Fruit fly (Drosophila melanogaster) whole organism, embryonic: Measurements from ENCODE around the gene Rab26.

ENCODE experiments used
- Awh ChIP-seq: fragments of 200-800 bp; sonication (Bioruptor generic); IDR thresholded peaks from 2 replicates; pipeline ENCODE4, ENCODE4 v1.3.6; 2022; ENCODE audit warnings: missing biosample characterization, missing genetic modification characterization
- Bdp1 ChIP-seq: fragments of 200-800 bp; sonication (Bioruptor generic); optimal IDR thresholded peaks from 3 replicates; lab custom pipeline; 2016; ENCODE audit warnings: missing biosample characterization, missing genetic modification characterization
- BtbVII ChIP-seq: fragments of 200-800 bp; sonication (Bioruptor generic); optimal IDR thresholded peaks from 3 replicates; lab custom pipeline; 2017; ENCODE audit warnings: missing biosample characterization, mild to moderate bottlenecking, missing genetic modification characterization
- CG10147 ChIP-seq: fragments of 200-800 bp; sonication (Bioruptor generic); optimal IDR thresholded peaks from 2 replicates; lab custom pipeline; 2019; ENCODE audit warnings: missing biosample characterization, mild to moderate bottlenecking, missing genetic modification characterization, moderate library complexity
- CG10209 ChIP-seq: fragments of 200-800 bp; sonication (Bioruptor generic); optimal IDR thresholded peaks from 3 replicates; lab custom pipeline; 2017; ENCODE audit warnings: missing biosample characterization, mild to moderate bottlenecking, missing genetic modification characterization, missing genetic modification reagents
- CG11504 ChIP-seq: fragments of 200-800 bp; sonication (Bioruptor generic); optimal IDR thresholded peaks from 3 replicates; lab custom pipeline; 2019; ENCODE audit warnings: missing biosample characterization, mild to moderate bottlenecking, missing genetic modification characterization, moderate library complexity
- CG12744 ChIP-seq: fragments of 200-800 bp; sonication (Bioruptor generic); optimal IDR thresholded peaks from 2 replicates; lab custom pipeline; 2016; ENCODE audit warnings: missing biosample characterization, missing genetic modification characterization
- CG13894 ChIP-seq: fragments of 200-800 bp; sonication (Bioruptor generic); optimal IDR thresholded peaks from 3 replicates; lab custom pipeline; 2018; ENCODE audit warnings: missing biosample characterization, mild to moderate bottlenecking, missing genetic modification characterization, moderate library complexity
- CG14014 ChIP-seq: fragments of 200-800 bp; sonication (Bioruptor generic); IDR thresholded peaks from 2 replicates; pipeline ENCODE4 v1.3.6; 2022; ENCODE audit warnings: missing biosample characterization, missing genetic modification characterization
- CG18599 ChIP-seq: fragments of 200-800 bp; sonication (Bioruptor generic); optimal IDR thresholded peaks from 3 replicates; lab custom pipeline; 2017; ENCODE audit warnings: missing biosample characterization, missing genetic modification characterization, mild to moderate bottlenecking, moderate library complexity, missing genetic modification reagents
- CG18764 ChIP-seq: fragments of 200-800 bp; sonication (Bioruptor generic); optimal IDR thresholded peaks from 3 replicates; lab custom pipeline; 2016; ENCODE audit warnings: missing biosample characterization, missing genetic modification characterization
- CG2120 ChIP-seq: fragments of 200-800 bp; sonication (Bioruptor generic); optimal IDR thresholded peaks from 3 replicates; lab custom pipeline; 2016; ENCODE audit warnings: missing biosample characterization, missing genetic modification characterization
- CG2678 ChIP-seq: fragments of 200-800 bp; sonication (Bioruptor generic); optimal IDR thresholded peaks from 3 replicates; lab custom pipeline; 2019; ENCODE audit warnings: missing biosample characterization, mild to moderate bottlenecking, missing genetic modification characterization, moderate library complexity
- CG33213 ChIP-seq: fragments of 200-800 bp; sonication (Bioruptor generic); optimal IDR thresholded peaks from 3 replicates; lab custom pipeline; 2016; ENCODE audit warnings: missing biosample characterization, missing genetic modification characterization
- CG3847 ChIP-seq: fragments of 200-800 bp; sonication (Bioruptor generic); IDR thresholded peaks from 2 replicates; pipeline ENCODE4 v1.3.6; 2022; ENCODE audit warnings: missing biosample characterization, missing genetic modification characterization
- CG6765 ChIP-seq: fragments of 200-800 bp; sonication (Bioruptor generic); optimal IDR thresholded peaks from 3 replicates; lab custom pipeline; 2017; ENCODE audit warnings: missing biosample characterization, mild to moderate bottlenecking, missing genetic modification characterization
- CG6813 ChIP-seq: fragments of 200-800 bp; sonication (Bioruptor generic); optimal IDR thresholded peaks from 2 replicates; lab custom pipeline; 2017; ENCODE audit warnings: missing biosample characterization, missing genetic modification characterization, mild to moderate bottlenecking, moderate library complexity, missing genetic modification reagents
- CG8924 ChIP-seq: fragments of 200-800 bp; optimal IDR thresholded peaks from 3 replicates; lab custom pipeline; 2019; ENCODE audit warnings: missing biosample characterization, mild to moderate bottlenecking, missing genetic modification characterization, moderate library complexity
- CoRest ChIP-seq: fragments of 200-800 bp; sonication (Bioruptor generic); optimal IDR thresholded peaks from 3 replicates; lab custom pipeline; 2018; ENCODE audit warnings: missing biosample characterization, mild to moderate bottlenecking, missing genetic modification characterization, moderate library complexity
- CrebB ChIP-seq: fragments of 200-800 bp; sonication (Bioruptor generic); optimal IDR thresholded peaks from 3 replicates; lab custom pipeline; 2018; ENCODE audit warnings: missing biosample characterization, mild to moderate bottlenecking, missing genetic modification characterization
- Deaf1 ChIP-seq: fragments of 200-800 bp; optimal IDR thresholded peaks from 3 replicates; lab custom pipeline; 2019; ENCODE audit warnings: missing biosample characterization, mild to moderate bottlenecking, missing genetic modification characterization, moderate library complexity
- Dip3 ChIP-seq: fragments of 200-800 bp; sonication (Bioruptor generic); optimal IDR thresholded peaks from 3 replicates; lab custom pipeline; 2016; ENCODE audit warnings: missing biosample characterization, missing genetic modification characterization
- Fer1 ChIP-seq: fragments of 200-800 bp; sonication (Bioruptor generic); optimal IDR thresholded peaks from 2 replicates; lab custom pipeline; 2017; ENCODE audit warnings: missing biosample characterization, mild to moderate bottlenecking, missing genetic modification characterization
- HHEX ChIP-seq: fragments of 200-800 bp; sonication (Bioruptor generic); optimal IDR thresholded peaks from 3 replicates; lab custom pipeline; 2017; ENCODE audit warnings: missing biosample characterization, mild to moderate bottlenecking, missing genetic modification characterization, missing genetic modification reagents
- HLH3B ChIP-seq: fragments of 200-800 bp; sonication (Bioruptor generic); IDR thresholded peaks from 2 replicates; pipeline ENCODE4 v1.3.6; 2022; ENCODE audit warnings: missing biosample characterization, missing genetic modification characterization
- Hmr ChIP-seq: fragments of 200-800 bp; sonication (Bioruptor generic); optimal IDR thresholded peaks from 3 replicates; lab custom pipeline; 2017; ENCODE audit warnings: mild to moderate bottlenecking, missing biosample characterization, missing genetic modification reagents, missing genetic modification characterization
- Hr51 ChIP-seq, 2 experiments: fragments of 200-800 bp; sonication (Bioruptor generic); optimal IDR thresholded peaks; 2 replicates in 1 of 2; 3 replicates in 1 of 2; lab custom pipeline; 2016 to 2018; ENCODE audit warnings: missing biosample characterization in 2 of 2, missing genetic modification characterization in 2 of 2, mild to moderate bottlenecking in 1 of 2, moderate library complexity in 1 of 2
- Lhr ChIP-seq: fragments of 200-800 bp; sonication (Bioruptor generic); optimal IDR thresholded peaks from 3 replicates; lab custom pipeline; 2017; ENCODE audit warnings: mild to moderate bottlenecking, missing biosample characterization, missing genetic modification reagents, missing genetic modification characterization
- MTF-1 ChIP-seq: fragments of 200-800 bp; sonication (Bioruptor generic); optimal IDR thresholded peaks from 2 replicates; lab custom pipeline; 2018; ENCODE audit warnings: missing biosample characterization, mild to moderate bottlenecking, missing genetic modification characterization, borderline replicate concordance
- Nf-YB ChIP-seq: fragments of 200-800 bp; sonication (Bioruptor generic); optimal IDR thresholded peaks from 3 replicates; lab custom pipeline; 2019; ENCODE audit warnings: missing biosample characterization, mild to moderate bottlenecking, missing genetic modification characterization, moderate library complexity
- NfI ChIP-seq: fragments of 200-800 bp; sonication (Bioruptor generic); optimal IDR thresholded peaks from 3 replicates; lab custom pipeline; 2018; ENCODE audit warnings: missing biosample characterization, mild to moderate bottlenecking, missing genetic modification characterization, moderate library complexity
- Trl ChIP-seq, 3 experiments: fragments of >200 bp in 2 of 3; fragments of 200-800 bp in 1 of 3; sonication (Bioruptor generic) in 1 of 3; optimal IDR thresholded peaks; 2 replicates in 1 of 3; 3 replicates in 2 of 3; lab custom pipeline; 2016 to 2017; ENCODE audit warnings: missing biosample characterization in 1 of 3, missing genetic modification characterization in 1 of 3
- ase ChIP-seq: fragments of 200-800 bp; sonication (Bioruptor generic); IDR thresholded peaks from 3 replicates; pipeline ENCODE4 v1.3.6; 2022; ENCODE audit warnings: missing biosample characterization, missing genetic modification characterization
- crol ChIP-seq: fragments of 200-800 bp; sonication (Bioruptor generic); IDR thresholded peaks from 2 replicates; pipeline ENCODE4 v1.3.6; 2022; ENCODE audit warnings: missing biosample characterization, missing genetic modification characterization
- gem ChIP-seq: fragments of 200-800 bp; sonication (Bioruptor generic); optimal IDR thresholded peaks from 2 replicates; lab custom pipeline; 2019; ENCODE audit warnings: missing biosample characterization, mild to moderate bottlenecking, missing genetic modification characterization, moderate library complexity
- inv ChIP-seq: fragments of 200-800 bp; sonication (Bioruptor generic); IDR thresholded peaks from 2 replicates; pipeline ENCODE4 v1.3.6; 2022; ENCODE audit warnings: missing biosample characterization, missing genetic modification characterization; ENCODE audit not compliant: partially characterized antibody
- lilli ChIP-seq: fragments of 200-800 bp; sonication (Bioruptor generic); optimal IDR thresholded peaks from 3 replicates; lab custom pipeline; 2016; ENCODE audit warnings: missing biosample characterization, missing genetic modification characterization
- mld ChIP-seq: fragments of 200-800 bp; sonication (Bioruptor generic); IDR thresholded peaks from 3 replicates; pipeline ENCODE4 v1.3.6; 2022; ENCODE audit warnings: missing biosample characterization, missing genetic modification characterization; ENCODE audit not compliant: partially characterized antibody
- nerfin-2 ChIP-seq: fragments of 200-800 bp; sonication (Bioruptor generic); IDR thresholded peaks from 2 replicates; pipeline ENCODE4 v1.3.6; 2022; ENCODE audit warnings: missing biosample characterization, missing genetic modification characterization; ENCODE audit not compliant: partially characterized antibody
- pb ChIP-seq: fragments of 200-800 bp; sonication (Bioruptor generic); optimal IDR thresholded peaks from 3 replicates; lab custom pipeline; 2016; ENCODE audit warnings: missing biosample characterization, missing genetic modification characterization
- pho ChIP-seq: fragments of 200-800 bp; sonication (Bioruptor generic); optimal IDR thresholded peaks from 2 replicates; lab custom pipeline; 2016; ENCODE audit warnings: missing biosample characterization, missing genetic modification characterization
- sens ChIP-seq: fragments of 200-800 bp; sonication (Bioruptor generic); peaks from one replicate; lab custom pipeline; 2016; ENCODE audit warnings: missing biosample characterization, missing genetic modification characterization
- so ChIP-seq: fragments of 200-800 bp; sonication (Bioruptor generic); IDR thresholded peaks from 3 replicates; pipeline ENCODE4 v1.3.6; 2022; ENCODE audit warnings: missing biosample characterization, missing genetic modification characterization
- stc ChIP-seq: fragments of 200-800 bp; sonication (Bioruptor generic); IDR thresholded peaks from 2 replicates; pipeline ENCODE4 v1.3.6; 2022; ENCODE audit warnings: missing biosample characterization, missing genetic modification characterization
- sug ChIP-seq: fragments of 200-800 bp; optimal IDR thresholded peaks from 2 replicates; lab custom pipeline; 2019; ENCODE audit warnings: missing biosample characterization, mild to moderate bottlenecking, missing genetic modification characterization, moderate library complexity
- tap ChIP-seq: fragments of 200-800 bp; optimal IDR thresholded peaks from 3 replicates; lab custom pipeline; 2019; ENCODE audit warnings: missing biosample characterization, mild to moderate bottlenecking, missing genetic modification characterization, moderate library complexity
- toy ChIP-seq: fragments of 200-800 bp; sonication (Bioruptor generic); IDR thresholded peaks from 2 replicates; pipeline ENCODE4 v1.3.6; 2022; ENCODE audit warnings: missing biosample characterization, missing genetic modification characterization
- unc-4 ChIP-seq: fragments of 200-800 bp; sonication (Bioruptor generic); IDR thresholded peaks from 2 replicates; pipeline ENCODE4 v1.3.6; 2022; ENCODE audit warnings: missing biosample characterization, missing genetic modification characterization; ENCODE audit not compliant: partially characterized antibody

The Rab26 gene

DNA sequence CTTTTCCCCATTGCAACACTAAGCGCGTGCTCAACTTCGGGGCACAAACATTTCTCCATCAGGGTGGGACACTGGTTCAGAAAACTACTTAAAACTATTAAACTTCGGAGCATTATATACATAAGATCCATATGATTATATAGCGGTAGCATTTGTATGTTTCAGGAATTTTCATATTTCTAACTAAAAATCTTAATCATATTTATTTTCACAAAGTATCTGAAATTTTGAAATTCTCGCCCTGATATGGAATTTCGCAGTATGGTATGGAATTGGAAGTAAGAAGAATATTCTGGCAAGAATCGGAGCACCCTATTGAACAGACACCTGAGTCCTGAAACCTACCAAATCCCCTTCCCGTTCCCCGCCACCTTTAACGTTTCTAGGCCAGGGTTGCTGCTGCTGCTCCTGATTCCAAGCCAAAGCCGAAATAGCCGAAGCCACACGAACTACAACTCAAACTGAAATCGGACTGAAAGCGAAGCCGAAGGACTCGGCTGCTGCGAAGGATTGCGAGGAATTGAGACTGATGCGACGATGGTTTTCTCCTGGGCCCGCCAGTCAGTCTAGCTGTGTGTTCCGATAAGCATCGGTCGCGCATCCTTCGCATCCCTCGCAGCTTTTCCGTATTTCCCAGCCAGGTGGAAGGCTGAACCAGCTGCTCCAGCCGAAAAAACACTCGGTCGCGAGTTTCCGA lies 3.4 kb downstream of the Rab26 start (continued):
- TF ChIP-seq stc (GFP tag; lab: Robert Waterston, UW) (no peak), CG3847 (GFP tag; lab: Robert Waterston, UW) (peak; percentile 36; the same call in 1 of the 2 replicates), CoRest (tag; lab: Kevin White, UChicago) (peak; percentile 18), CG6813 (GFP tag; lab: Kevin White, UChicago) (peak; percentile 43), Dip3 (GFP tag; lab: Kevin White, UChicago) (no peak), CG10147 (GFP tag; lab: Kevin White, UChicago) (peak; percentile 27), BtbVII (GFP tag; lab: Kevin White, UChicago) (peak; percentile 33), Lhr (GFP tag; lab: Kevin White, UChicago) (no peak), nerfin-2 (GFP tag; lab: Robert Waterston, UW) (no peak), Deaf1 (tag; lab: Kevin White, UChicago) (peak; percentile 95), sens (GFP tag; lab: Kevin White, UChicago) (peak; percentile 70), crol (GFP tag; lab: Robert Waterston, UW) (0 out of 2 replicates have a peak, but pooled peaks have one; percentile 8), pho (GFP tag; lab: Kevin White, UChicago) (peak; percentile 28), Awh (no peak), mld (GFP tag; lab: Robert Waterston, UW) (no peak), HLH3B (GFP tag; lab: Robert Waterston, UW) (no peak), CG12744 (GFP tag; lab: Kevin White, UChicago) (no peak), pb (GFP tag; lab: Kevin White, UChicago) (no peak), Fer1 (GFP tag; lab: Kevin White, UChicago) (peak; percentile 78), tap (tag; lab: Kevin White, UChicago) (peak; percentile 0), so (GFP tag; lab: Robert Waterston, UW) (no peak), CG11504 (tag; lab: Kevin White, UChicago) (peak; percentile 54), CG18599 (GFP tag; lab: Kevin White, UChicago) (peak; percentile 82), ase (GFP tag; lab: Robert Waterston, UW) (0 out of 3 replicates have a peak, but pooled peaks have one; percentile 27), CG10209 (GFP tag; lab: Kevin White, UChicago) (peak; percentile 29), CrebB (no peak), unc-4 (0 out of 2 replicates have a peak, but pooled peaks have one; percentile 13), CG2678 (peak; percentile 79), CG2120 (GFP tag; lab: Kevin White, UChicago) (peak; percentile 68), sug (tag; lab: Kevin White, UChicago) (peak; percentile 41), Nf-YB (GFP tag; lab: Kevin White, UChicago) (peak; percentile 8), CG8924 (tag; lab: Kevin White, UChicago) (peak; percentile 19), HHEX (peak; percentile 36), lilli (GFP tag; lab: Kevin White, UChicago) (peak; percentile 37), toy (GFP tag; lab: Robert Waterston, UW) (no peak), Hr51 (GFP tag; optimal IDR thresholded peaks at IDR 0.05; lab: Kevin White, UChicago) (peak in 1 of 2 experiments; percentile 51), CG33213 (GFP tag; lab: Kevin White, UChicago) (no peak), Bdp1 (no peak), Hmr (peak; percentile 79), CG14014 (GFP tag; lab: Robert Waterston, UW) (peak; percentile 39; the same call in 1 of the 2 replicates), CG6765 (GFP tag; lab: Kevin White, UChicago) (peak; percentile 49), MTF-1 (GFP tag; lab: Kevin White, UChicago) (no peak), CG18764 (no peak), CG13894 (tag; lab: Kevin White, UChicago) (peak; percentile 59), gem (tag; lab: Kevin White, UChicago) (peak; percentile 48), Trl (optimal IDR thresholded peaks at IDR 0.05; lab: Kevin White, UChicago) (no peak), Trl (GFP tag; optimal IDR thresholded peaks at IDR 0.05; lab: Kevin White, UChicago) (no peak), inv (no peak), NfI (GFP tag; lab: Kevin White, UChicago) (peak; percentile 57)
